Fruit fly (Drosophila melanogaster) ovary, adult (tissue): ENCODE results near the gene TwdlX.
A peak's percentile ranks its signal among the peaks of the same experiment; 100 is the strongest.

Experiments
- CG17801 ChIP-seq: fragments of 200-800 bp; optimal IDR thresholded peaks from 2 replicates; lab custom pipeline; 2019; ENCODE audit warnings: missing biosample characterization, mild to moderate bottlenecking, missing genetic modification characterization, moderate library complexity; ENCODE audit not compliant: partially characterized antibody

TwdlX gene

DNA sequence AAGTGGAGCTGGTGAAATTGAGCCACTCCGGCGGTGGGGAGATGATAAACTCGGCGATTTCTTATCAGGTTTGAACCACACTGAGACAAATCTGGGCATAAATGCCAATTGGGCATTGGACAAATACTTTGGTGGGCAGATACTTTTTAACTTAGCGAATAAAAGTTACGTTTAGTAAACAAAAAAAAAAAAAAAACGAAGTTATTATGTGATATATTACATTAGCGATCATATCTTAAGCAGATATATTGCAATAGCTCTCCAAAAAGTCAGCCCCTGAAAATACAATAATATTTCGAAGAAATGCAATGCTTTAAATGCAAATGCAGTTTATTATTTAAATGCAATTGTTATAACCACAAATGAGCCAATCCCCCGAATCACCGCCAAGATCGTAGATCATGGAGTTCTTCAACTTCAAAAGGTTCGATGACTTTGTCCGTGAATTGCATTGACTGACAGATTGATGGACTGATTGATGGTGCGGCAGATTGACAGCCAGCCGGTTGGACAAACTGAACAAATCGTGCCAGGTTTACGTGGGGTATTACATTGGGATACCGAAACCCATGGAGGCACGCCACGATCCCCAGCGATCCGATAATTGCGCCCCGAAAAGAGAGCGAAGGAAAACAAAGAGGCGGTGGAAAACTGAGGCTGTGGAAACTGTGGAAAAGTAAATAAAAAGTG is 32.9 kb upstream of the TwdlX start:
- TF ChIP-seq CG17801 (GFP tag; lab: Kevin White, UChicago) = no peak

DNA sequence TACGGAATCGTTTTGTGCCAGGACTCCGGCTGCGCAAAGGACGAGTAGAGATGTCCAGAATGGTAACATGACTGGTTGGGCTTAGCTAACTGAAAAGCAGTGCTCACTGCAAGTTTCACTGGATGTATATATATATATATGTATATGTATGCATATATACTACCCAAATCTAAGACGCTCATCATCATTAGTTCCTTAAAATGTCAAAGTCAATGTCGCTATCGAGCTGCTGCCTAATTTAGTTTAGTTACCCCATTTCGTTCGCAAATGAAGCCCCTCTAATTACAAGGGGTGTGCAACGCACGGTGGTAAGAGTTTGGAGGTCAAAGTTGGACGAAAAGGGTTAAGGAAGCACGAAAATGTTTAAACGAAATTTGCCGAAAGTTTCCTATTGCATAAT is 30.8 kb upstream of the TwdlX start, which contains the start of gene CG9676:
Gene CG9676 (minus strand): TSS at position 101 of the 400 bp plus-strand sequence.
- no peak for TF ChIP-seq CG17801 (GFP tag; lab: Kevin White, UChicago)

dm6 chrX:16701941-16702340 is 28.9 kb upstream of the TwdlX start, which contains the start of gene sphe:
Gene sphe (minus strand): TSS chrX:16701972.
- no peak for TF ChIP-seq CG17801 (GFP tag; lab: Kevin White, UChicago)

DNA sequence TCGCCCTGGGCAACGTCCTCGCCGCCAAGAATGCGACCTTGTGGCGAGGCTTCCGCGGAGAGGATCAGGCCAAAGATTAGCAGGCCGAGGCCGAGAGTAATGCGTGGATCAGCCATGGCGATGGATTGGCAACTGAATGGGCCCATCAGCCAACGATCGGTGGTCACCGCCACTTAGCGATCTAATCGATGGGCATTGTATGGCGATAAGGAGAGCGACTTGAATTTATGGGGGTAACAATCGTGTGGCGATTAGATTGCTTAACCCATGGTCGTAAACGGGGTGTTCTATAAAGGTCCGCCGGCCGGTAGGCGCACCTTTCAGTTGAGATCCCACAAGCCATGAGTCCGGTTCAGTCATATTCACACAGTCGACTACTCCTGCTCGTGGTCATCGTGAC is 27.1 kb upstream of the TwdlX start, which contains the start of the genes CG9673 and CG4653:
Gene CG9673 (minus strand): TSS at position 138 of the 400 bp plus-strand sequence.
Gene CG4653 (plus strand): TSS at position 335 of the 400 bp plus-strand sequence.
- no peak for TF ChIP-seq CG17801 (GFP tag; lab: Kevin White, UChicago)

- no peak for TF ChIP-seq CG17801 (GFP tag; lab: Kevin White, UChicago)
Observed at dm6 chrX:16706774-16707173, 24.1 kb upstream of the TwdlX start, which contains the start of gene CG9672. Gene CG9672 (minus strand): TSS chrX:16706874.

dm6 chrX:16711003-16711402 is 19.9 kb upstream of the TwdlX start, which contains the start of gene CG13008:
Gene CG13008 (plus strand): TSS chrX:16711303.
- TF ChIP-seq CG17801 (GFP tag; lab: Kevin White, UChicago) = no peak

DNA sequence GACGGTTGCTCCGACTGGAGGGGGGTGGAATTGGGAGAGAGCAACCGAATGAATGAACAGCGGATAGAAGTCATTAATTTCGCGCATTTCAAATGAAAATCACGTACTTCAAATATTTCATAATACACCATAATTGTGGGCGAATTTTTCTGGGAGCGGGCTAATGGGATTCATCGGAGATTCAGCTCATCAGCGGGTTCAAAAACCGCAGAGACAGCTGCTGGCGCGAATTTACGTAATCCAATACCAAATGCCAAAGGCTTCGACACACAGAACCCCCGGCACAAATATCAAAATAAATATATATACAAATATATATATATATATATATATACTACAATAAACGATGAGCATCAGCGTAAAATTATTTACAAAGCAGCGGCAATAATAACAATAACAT is 14.2 kb upstream of the TwdlX start:
- TF ChIP-seq CG17801 (GFP tag; lab: Kevin White, UChicago) = no peak

DNA sequence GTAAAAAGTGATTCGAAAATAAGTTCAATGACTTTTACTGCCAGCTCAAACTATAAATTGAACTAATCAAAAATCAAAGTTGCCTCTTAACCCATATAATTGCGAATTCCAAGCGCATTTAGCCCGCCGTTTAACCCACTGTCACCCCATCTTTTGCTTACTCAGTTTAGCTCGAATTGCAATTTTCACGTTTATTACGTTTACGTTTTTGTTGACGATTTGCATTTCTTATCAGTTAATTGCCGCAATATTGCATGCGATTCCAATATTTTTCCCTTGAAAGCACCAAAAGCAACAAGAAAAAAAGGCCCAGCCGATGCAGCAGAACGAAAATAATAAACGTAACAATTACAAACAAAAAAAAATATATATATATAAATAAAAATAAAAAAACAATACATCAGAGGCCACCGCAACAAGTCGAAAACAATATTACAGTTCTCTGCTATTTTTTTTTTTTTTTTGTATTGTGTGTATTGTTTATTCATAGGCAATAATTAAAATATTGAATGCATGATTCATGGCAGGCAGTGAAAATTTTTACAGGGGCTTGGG is 12.6 kb upstream of the TwdlX start:
- peak; percentile 70 for TF ChIP-seq CG17801 (GFP tag; lab: Kevin White, UChicago)

- peak; percentile 9 for TF ChIP-seq CG17801 (GFP tag; lab: Kevin White, UChicago)
Observed at dm6 chrX:16721168-16721567, 9.7 kb upstream of the TwdlX start, which contains the start of the genes CG32572 and CG34325. Gene CG32572 (plus strand): TSS chrX:16721183. Gene CG34325 (minus strand): TSS chrX:16721411.

DNA sequence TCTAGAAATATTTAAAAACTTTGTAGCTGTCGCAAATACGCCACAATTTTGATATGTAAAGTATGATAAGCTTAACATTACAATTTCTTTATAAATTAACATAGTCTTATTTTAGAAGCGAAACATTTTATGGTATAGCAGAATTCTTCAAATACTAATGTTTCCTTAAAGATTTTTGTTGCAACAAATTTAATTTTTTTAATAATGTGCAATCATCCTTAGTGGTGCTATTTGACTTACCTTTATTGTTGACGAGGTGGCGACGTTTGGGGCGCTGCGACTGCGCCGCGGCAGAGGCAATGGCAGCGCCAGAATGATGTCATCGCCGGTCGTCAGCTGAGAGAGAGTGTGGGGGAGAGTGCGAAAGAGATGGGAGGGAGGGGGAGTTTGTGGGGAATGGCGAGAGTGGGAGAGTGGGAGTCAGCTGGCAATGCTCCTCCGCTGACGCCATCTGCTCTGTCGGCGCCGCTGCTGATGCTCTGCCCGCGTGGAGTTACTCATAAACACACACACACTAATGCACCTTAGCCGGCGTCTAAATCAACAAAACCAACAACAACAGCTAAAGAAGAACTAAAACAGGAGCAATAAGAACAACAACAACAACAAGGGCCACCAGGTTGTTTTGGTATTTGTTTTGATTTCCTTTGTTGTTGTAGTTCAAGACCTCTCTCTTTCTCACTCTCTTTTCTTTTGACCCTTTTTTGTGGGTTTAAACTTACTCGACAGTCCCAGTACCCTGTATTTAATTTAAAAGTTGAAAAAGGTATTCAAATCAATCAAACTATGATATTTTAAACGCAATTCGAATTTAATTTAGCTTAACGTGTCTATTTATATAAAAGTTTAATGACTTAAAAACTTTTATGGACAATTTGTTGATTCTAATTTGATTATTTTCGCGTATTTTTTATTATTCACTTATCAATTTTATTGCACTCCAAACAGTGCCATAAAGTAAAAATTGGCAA is 7.4 kb upstream of the TwdlX start:
- peak; percentile 38 for TF ChIP-seq CG17801 (GFP tag; lab: Kevin White, UChicago)

DNA sequence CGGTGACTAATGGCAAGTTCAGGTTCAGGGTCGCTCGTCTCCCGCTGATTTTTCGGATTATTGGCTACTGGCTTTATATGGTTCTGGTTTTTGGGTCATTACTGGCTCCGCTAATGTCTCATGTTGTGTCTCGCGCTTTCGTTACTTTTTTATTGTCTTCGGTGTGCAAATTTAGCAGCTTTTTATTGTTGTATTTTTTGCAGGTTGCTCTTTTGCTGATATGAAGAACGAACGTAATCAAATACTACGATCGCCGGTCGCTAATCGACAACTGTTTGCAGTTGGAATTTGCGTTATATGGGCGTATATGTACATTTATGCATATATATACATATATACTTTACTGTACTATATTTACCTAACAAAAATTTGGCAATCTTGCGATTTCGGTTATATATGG is 6.3 kb upstream of the TwdlX start:
- TF ChIP-seq CG17801 (GFP tag; lab: Kevin White, UChicago) = peak; percentile 20

dm6 chrX:16733244-16733643 is 2.4 kb downstream of the TwdlX start:
- no peak for TF ChIP-seq CG17801 (GFP tag; lab: Kevin White, UChicago)

DNA sequence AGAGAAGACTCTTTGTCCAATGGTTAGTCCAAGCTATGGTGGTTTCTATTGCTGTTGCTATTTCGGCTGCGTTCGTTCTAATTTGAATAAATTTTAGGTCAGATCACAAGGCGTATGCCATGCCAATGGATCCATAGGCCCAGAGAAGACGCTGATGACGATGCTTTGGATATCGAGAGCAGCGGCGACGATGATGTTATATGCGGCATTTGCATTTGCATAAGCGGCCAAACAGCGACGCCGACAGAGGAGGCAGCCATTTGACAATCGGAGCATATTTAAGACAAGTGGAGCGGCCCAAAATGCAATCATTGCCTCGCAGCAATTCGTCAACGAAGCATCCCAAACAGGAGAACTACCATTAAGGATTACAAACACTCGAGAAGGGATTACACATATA is 3.8 kb downstream of the TwdlX start, which contains the start of gene TwdlY:
Gene TwdlY (plus strand): TSS at position 301 of the 400 bp plus-strand sequence.
- no peak for TF ChIP-seq CG17801 (GFP tag; lab: Kevin White, UChicago)

- no peak for TF ChIP-seq CG17801 (GFP tag; lab: Kevin White, UChicago)
Observed at dm6 chrX:16736180-16736579, 5.3 kb downstream of the TwdlX start.
